Fruit fly (Drosophila melanogaster): ENCODE results near the gene CG9173.

dm6 chr3L:1379741-1380465, 43.4 kb downstream of the CG9173 start:
- TF ChIP-seq psq (optimal IDR thresholded peaks at IDR 0.05) (no peak), CG8478 (optimal IDR thresholded peaks at IDR 0.05) (no peak), usp (GFP tag; optimal IDR thresholded peaks at IDR 0.05) (no peak), pan (optimal IDR thresholded peaks at IDR 0.05) (no peak), EcR (GFP tag; optimal IDR thresholded peaks at IDR 0.05) (no peak), Dll (optimal IDR thresholded peaks at IDR 0.05) (no peak)
